Worm (Caenorhabditis elegans) whole organism, L1 larva: Measurements from ENCODE around the gene cul-6.

ENCODE experiments used
- dpl-1 ChIP-seq, 3 experiments: fragments of 150-350 bp in 2 of 3; sonication (generic microtip) in 1 of 3; optimal IDR thresholded peaks; 2 replicates each; lab custom pipeline; 2014 to 2017; ENCODE audit warnings: missing biosample characterization in 3 of 3, missing genetic modification characterization in 3 of 3, missing genetic modification reagents in 3 of 3
- elt-3 ChIP-seq, 6 experiments: fragments of 150-350 bp in 1 of 6; sonication (generic microtip); optimal IDR thresholded peaks; 2 replicates each; lab custom pipeline; 2017 to 2018; ENCODE audit warnings: missing biosample characterization in 6 of 6, missing genetic modification characterization in 6 of 6, inconsistent platforms in 1 of 6
- fos-1 ChIP-seq: fragments of 150-350 bp; optimal IDR thresholded peaks from 2 replicates; lab custom pipeline; 2014; ENCODE audit warnings: missing biosample characterization, missing genetic modification characterization
- lsy-2 ChIP-seq, 2 experiments: fragments of 150-350 bp; optimal IDR thresholded peaks; 2 replicates each; lab custom pipeline; 2014; ENCODE audit warnings: missing biosample characterization in 2 of 2, missing genetic modification characterization in 2 of 2
- nhr-11 ChIP-seq: fragments of 150-350 bp; optimal IDR thresholded peaks from 2 replicates; lab custom pipeline; 2014; ENCODE audit warnings: missing biosample characterization, missing genetic modification characterization
- ztf-4 ChIP-seq: fragments of 150-350 bp; optimal IDR thresholded peaks from 2 replicates; lab custom pipeline; 2014; ENCODE audit warnings: missing biosample characterization, missing genetic modification characterization

ce11 chrIV:12544624-12545023, 45.6 kb downstream of the cul-6 start:
- TF ChIP-seq ztf-4 (tag; lab: Kevin White, UChicago) (no peak), fos-1 (tag; lab: Kevin White, UChicago) (no peak), lsy-2 (tag; optimal IDR thresholded peaks at IDR 0.05; lab: Kevin White, UChicago) (no peak), elt-3 (tag; optimal IDR thresholded peaks at IDR 0.05; lab: Kevin White, UChicago) (no peak), dpl-1 (GFP tag; optimal IDR thresholded peaks at IDR 0.05; lab: Kevin White, UChicago) (no peak), nhr-11 (tag; lab: Kevin White, UChicago) (no peak)
